Worm (Caenorhabditis elegans) whole organism, mixed stage, embryonic: Measurements from ENCODE around the gene zipt-17.

Source experiments
- ceh-43 ChIP-seq: fragments of 200-800 bp; sonication (Bioruptor generic); optimal IDR thresholded peaks from 2 replicates; lab custom pipeline; 2018; ENCODE audit warnings: mild to moderate bottlenecking, missing genetic modification characterization, moderate library complexity, missing compliant biosample characterization
- elt-3 ChIP-seq: fragments of 150-350 bp; optimal IDR thresholded peaks from 2 replicates; lab custom pipeline; 2014; ENCODE audit warnings: missing biosample characterization, missing genetic modification characterization
- lsy-2 ChIP-seq: fragments of 150-350 bp; optimal IDR thresholded peaks from 2 replicates; lab custom pipeline; 2014; ENCODE audit warnings: missing biosample characterization, missing genetic modification characterization
- mep-1 ChIP-seq: fragments of 150-350 bp; optimal IDR thresholded peaks from 2 replicates; lab custom pipeline; 2017; ENCODE audit warnings: missing biosample characterization, missing genetic modification reagents, missing genetic modification characterization, inconsistent platforms
- nhr-2 ChIP-seq: fragments of 150-350 bp; optimal IDR thresholded peaks from 2 replicates; lab custom pipeline; 2014; ENCODE audit warnings: missing biosample characterization, missing genetic modification characterization
- nhr-28 ChIP-seq: fragments of 150-350 bp; optimal IDR thresholded peaks from 2 replicates; lab custom pipeline; 2014; ENCODE audit warnings: missing biosample characterization, missing genetic modification characterization
- nhr-76 ChIP-seq: sonication (generic microtip); optimal IDR thresholded peaks from 2 replicates; lab custom pipeline; 2017; ENCODE audit warnings: missing biosample characterization, missing genetic modification characterization
- snpc-4 ChIP-seq: fragments of 150-350 bp; optimal IDR thresholded peaks from 2 replicates; lab custom pipeline; 2014; ENCODE audit warnings: missing biosample characterization, missing genetic modification characterization
- unc-39 ChIP-seq: fragments of 150-350 bp; optimal IDR thresholded peaks from 2 replicates; lab custom pipeline; 2014; ENCODE audit warnings: missing biosample characterization, missing genetic modification characterization
- ztf-11 ChIP-seq: fragments of 150-350 bp; optimal IDR thresholded peaks from 2 replicates; lab custom pipeline; 2014; ENCODE audit warnings: missing biosample characterization, missing genetic modification characterization

ce11 chrIV:17338920-17339510, 28.2 kb downstream of the zipt-17 start, which contains the start of gene C49C3.10:
- TF ChIP-seq snpc-4 (tag; lab: Kevin White, UChicago) (no peak), ceh-43 (no peak), lsy-2 (tag; lab: Kevin White, UChicago) (no peak), nhr-76 (tag; lab: Kevin White, UChicago) (no peak), ztf-11 (tag; lab: Kevin White, UChicago) (no peak), elt-3 (tag; lab: Kevin White, UChicago) (no peak), mep-1 (tag; lab: Kevin White, UChicago) (no peak), unc-39 (tag; lab: Kevin White, UChicago) (no peak), nhr-2 (tag; lab: Kevin White, UChicago) (no peak), nhr-28 (tag; lab: Kevin White, UChicago) (no peak)
